Worm (Caenorhabditis elegans) whole organism, young adult: ENCODE measurements around the gene C29F9.8.
A peak's percentile ranks its signal among the peaks of the same experiment; 100 is the strongest.

Experiments used
- B0261.1 ChIP-seq: sonication (generic microtip); optimal IDR thresholded peaks from 2 replicates; lab custom pipeline; 2016; ENCODE audit warnings: mild to moderate bottlenecking, missing genetic modification characterization, moderate library complexity, missing compliant biosample characterization
- C17E4.6 ChIP-seq: fragments of 200-800 bp; sonication (Bioruptor generic); IDR thresholded peaks from 2 replicates; pipeline ENCODE4 v1.3.6; 2022; ENCODE audit warnings: missing genetic modification reagents, missing genetic modification characterization, missing compliant biosample characterization
- F39B2.1 ChIP-seq: fragments of 200-800 bp; sonication (Bioruptor generic); IDR thresholded peaks from 2 replicates; pipeline ENCODE4 v1.3.6; 2022; ENCODE audit warnings: missing genetic modification reagents, missing genetic modification characterization, missing compliant biosample characterization
- Y53F4B.3 ChIP-seq: fragments of 200-800 bp; sonication (Bioruptor generic); IDR thresholded peaks from 2 replicates; pipeline ENCODE4 v1.3.6; 2022; ENCODE audit warnings: missing genetic modification reagents, missing genetic modification characterization, missing compliant biosample characterization
- Y53G8AR.9 ChIP-seq: fragments of 200-800 bp; sonication (Bioruptor generic); conservative IDR thresholded peaks from 2 replicates; pipeline ENCODE4 v1.3.6; 2022; ENCODE audit warnings: missing genetic modification reagents, missing genetic modification characterization, missing compliant biosample characterization
- Y79H2A.3 ChIP-seq: fragments of 200-800 bp; sonication (Bioruptor generic); conservative IDR thresholded peaks from 2 replicates; pipeline ENCODE4 v1.3.6; 2022; ENCODE audit warnings: missing genetic modification reagents, missing genetic modification characterization, missing compliant biosample characterization
- ZK185.1 ChIP-seq: sonication (generic microtip); optimal IDR thresholded peaks from 2 replicates; lab custom pipeline; 2016; ENCODE audit warnings: mild to moderate bottlenecking, missing genetic modification characterization, missing compliant biosample characterization; ENCODE audit not compliant: poor library complexity, severe bottlenecking
- ama-1 ChIP-seq, 3 experiments: fragments of 150-350 bp in 1 of 3; sonication (generic microtip) in 2 of 3; optimal IDR thresholded peaks; 2 replicates each; lab custom pipeline; 2014 to 2018; ENCODE audit warnings: missing biosample characterization in 2 of 3, missing genetic modification characterization in 2 of 3, missing genetic modification reagents in 2 of 3
- atf-7 ChIP-seq: sonication (generic microtip); optimal IDR thresholded peaks from 2 replicates; lab custom pipeline; 2017; ENCODE audit warnings: mild to moderate bottlenecking, missing genetic modification characterization, missing compliant biosample characterization
- athp-1 ChIP-seq: sonication (generic microtip); optimal IDR thresholded peaks from 2 replicates; lab custom pipeline; 2017; ENCODE audit warnings: mild to moderate bottlenecking, missing genetic modification characterization, missing compliant biosample characterization
- attf-6 ChIP-seq: fragments of 200-800 bp; sonication (Bioruptor generic); IDR thresholded peaks from 2 replicates; pipeline ENCODE4 v1.3.6; 2022; ENCODE audit warnings: missing genetic modification reagents, missing genetic modification characterization, missing compliant biosample characterization
- bed-1 ChIP-seq: fragments of 200-800 bp; sonication (Bioruptor generic); IDR thresholded peaks from 2 replicates; pipeline ENCODE4 v1.3.6; 2022; ENCODE audit warnings: missing genetic modification reagents, missing genetic modification characterization, missing compliant biosample characterization
- bed-2 ChIP-seq: fragments of 200-800 bp; sonication (Bioruptor generic); IDR thresholded peaks from 2 replicates; pipeline ENCODE4 v1.3.6; 2022; ENCODE audit warnings: missing genetic modification reagents, missing genetic modification characterization, missing compliant biosample characterization
- cebp-1 ChIP-seq, 2 experiments: fragments of 200-800 bp in 1 of 2; sonication (Bioruptor generic) in 1 of 2; sonication (generic microtip) in 1 of 2; IDR thresholded peaks in 1 of 2; optimal IDR thresholded peaks in 1 of 2; 2 replicates each; pipeline versions ENCODE4 v1.3.6 to Lab custom; 2017 to 2022; ENCODE audit warnings: missing compliant biosample characterization in 2 of 2, missing genetic modification characterization in 2 of 2, mild to moderate bottlenecking in 1 of 2, missing genetic modification reagents in 1 of 2, moderate library complexity in 1 of 2
- ceh-100 ChIP-seq: fragments of 200-800 bp; sonication (Bioruptor generic); IDR thresholded peaks from 2 replicates; pipeline ENCODE4 v1.3.6; 2022; ENCODE audit warnings: missing genetic modification reagents, missing genetic modification characterization, missing compliant biosample characterization
- ceh-40 ChIP-seq: fragments of 200-800 bp; sonication (Bioruptor generic); IDR thresholded peaks from 2 replicates; pipeline ENCODE4 v1.3.6; 2022; ENCODE audit warnings: missing genetic modification characterization, missing compliant biosample characterization
- ceh-58 ChIP-seq: fragments of 200-800 bp; sonication (Bioruptor generic); IDR thresholded peaks from 2 replicates; pipeline ENCODE4 v1.3.6; 2022; ENCODE audit warnings: missing genetic modification characterization, missing compliant biosample characterization
- dox-1 ChIP-seq: fragments of 200-800 bp; sonication (Bioruptor generic); IDR thresholded peaks from 2 replicates; pipeline ENCODE4 v1.3.6; 2022; ENCODE audit warnings: missing genetic modification reagents, missing genetic modification characterization, missing compliant biosample characterization
- ekl-4 ChIP-seq: fragments of 200-800 bp; sonication (Bioruptor generic); IDR thresholded peaks from 2 replicates; pipeline ENCODE4 v1.3.6; 2022; ENCODE audit warnings: missing genetic modification reagents, missing genetic modification characterization, missing compliant biosample characterization
- gei-17 ChIP-seq: fragments of 200-800 bp; sonication (Bioruptor generic); optimal IDR thresholded peaks from 2 replicates; lab custom pipeline; 2018; ENCODE audit warnings: mild to moderate bottlenecking, missing genetic modification characterization, missing compliant biosample characterization
- him-1 ChIP-seq: sonication (generic microtip); optimal IDR thresholded peaks from 2 replicates; lab custom pipeline; 2016; ENCODE audit warnings: missing genotype, missing genetic modification reagents, missing genetic modification characterization, missing compliant biosample characterization
- hmg-1.2 ChIP-seq: fragments of 200-800 bp; sonication (Bioruptor generic); IDR thresholded peaks from 2 replicates; pipeline ENCODE4 v1.3.6; 2022; ENCODE audit warnings: missing genetic modification reagents, missing genetic modification characterization, missing compliant biosample characterization
- hrde-1 ChIP-seq: sonication (generic microtip); optimal IDR thresholded peaks from 2 replicates; lab custom pipeline; 2016; ENCODE audit warnings: missing genetic modification characterization, mild to moderate bottlenecking, missing compliant biosample characterization, moderate library complexity, missing genotype, missing genetic modification reagents, borderline replicate concordance
- hsf-1 ChIP-seq: fragments of 200-800 bp; sonication (Bioruptor generic); IDR thresholded peaks from 2 replicates; pipeline ENCODE4 v1.3.6; 2022; ENCODE audit warnings: missing genetic modification reagents, missing genetic modification characterization, missing compliant biosample characterization
- lin-35 ChIP-seq, 3 experiments: fragments of 150-350 bp in 2 of 3; sonication (generic microtip) in 1 of 3; optimal IDR thresholded peaks; 2 replicates each; lab custom pipeline; 2014 to 2018; ENCODE audit warnings: missing biosample characterization in 3 of 3, missing genetic modification characterization in 3 of 3, missing genetic modification reagents in 3 of 3
- lsy-27 ChIP-seq: sonication (generic microtip); optimal IDR thresholded peaks from 2 replicates; lab custom pipeline; 2017; ENCODE audit warnings: missing genetic modification characterization, mild to moderate bottlenecking, missing compliant biosample characterization, antibody characterized with exemption, missing genotype, borderline replicate concordance; ENCODE audit not compliant: insufficient read depth
- madf-3 ChIP-seq: fragments of 200-800 bp; sonication (Bioruptor generic); IDR thresholded peaks from 2 replicates; pipeline ENCODE4 v1.3.6; 2022; ENCODE audit warnings: missing genetic modification reagents, missing genetic modification characterization, missing compliant biosample characterization
- madf-6 ChIP-seq: fragments of 200-800 bp; sonication (Bioruptor generic); IDR thresholded peaks from 2 replicates; pipeline ENCODE4 v1.3.6; 2022; ENCODE audit warnings: missing genetic modification reagents, missing genetic modification characterization, missing compliant biosample characterization
- mcd-1 ChIP-seq: fragments of 200-800 bp; sonication (Bioruptor generic); IDR thresholded peaks from 2 replicates; pipeline ENCODE4 v1.3.6; 2022; ENCODE audit warnings: missing genetic modification reagents, missing genetic modification characterization, missing compliant biosample characterization
- nfya-2 ChIP-seq: fragments of 200-800 bp; sonication (Bioruptor generic); IDR thresholded peaks from 2 replicates; pipeline ENCODE4 v1.3.6; 2022; ENCODE audit warnings: missing genetic modification reagents, missing genetic modification characterization, missing compliant biosample characterization
- nhr-90 ChIP-seq: sonication (generic microtip); optimal IDR thresholded peaks from 2 replicates; lab custom pipeline; 2016; ENCODE audit warnings: missing genotype, mild to moderate bottlenecking, missing genetic modification characterization, missing compliant biosample characterization
- rec-8 ChIP-seq, 2 experiments: sonication (generic microtip); optimal IDR thresholded peaks; 2 replicates each; lab custom pipeline; 2016; ENCODE audit warnings: mild to moderate bottlenecking in 2 of 2, missing genetic modification characterization in 2 of 2, missing genetic modification reagents in 2 of 2, missing genotype in 2 of 2, missing biosample characterization in 1 of 2, missing compliant biosample characterization in 1 of 2, moderate library complexity in 1 of 2
- rpc-1 ChIP-seq, 2 experiments: fragments of 150-350 bp in 1 of 2; sonication (generic microtip) in 1 of 2; optimal IDR thresholded peaks; 2 replicates each; lab custom pipeline; 2014 to 2018; ENCODE audit warnings: missing biosample characterization in 1 of 2, missing genetic modification characterization in 1 of 2, missing genetic modification reagents in 1 of 2, missing genotype in 1 of 2
- sdz-38 ChIP-seq: sonication (generic microtip); optimal IDR thresholded peaks from 2 replicates; lab custom pipeline; 2016; ENCODE audit warnings: missing genotype, missing genetic modification characterization, missing compliant biosample characterization
- sptf-2 ChIP-seq: fragments of 200-800 bp; sonication (Bioruptor generic); optimal IDR thresholded peaks from 2 replicates; lab custom pipeline; 2018; ENCODE audit warnings: mild to moderate bottlenecking, missing genetic modification characterization, missing compliant biosample characterization
- tbp1 ChIP-seq: fragments of 200-800 bp; sonication (Bioruptor generic); optimal IDR thresholded peaks from 2 replicates; lab custom pipeline; 2018; ENCODE audit warnings: mild to moderate bottlenecking, missing genetic modification characterization, missing compliant biosample characterization
- zfh-2 ChIP-seq: fragments of 200-800 bp; sonication (Bioruptor generic); conservative IDR thresholded peaks from 2 replicates; pipeline ENCODE4 v1.3.6; 2022; ENCODE audit warnings: missing genetic modification reagents, missing genetic modification characterization, missing compliant biosample characterization
- ztf-22 ChIP-seq: fragments of 200-800 bp; sonication (Bioruptor generic); optimal IDR thresholded peaks from 2 replicates; lab custom pipeline; 2018; ENCODE audit warnings: mild to moderate bottlenecking, missing genetic modification characterization, moderate library complexity, missing compliant biosample characterization
- ztf-25 ChIP-seq: fragments of 200-800 bp; sonication (Bioruptor generic); IDR thresholded peaks from 2 replicates; pipeline ENCODE4 v1.3.6; 2022; ENCODE audit warnings: missing genetic modification reagents, missing genetic modification characterization, missing compliant biosample characterization
- ztf-3 ChIP-seq: fragments of 200-800 bp; sonication (Bioruptor generic); optimal IDR thresholded peaks from 2 replicates; lab custom pipeline; 2018; ENCODE audit warnings: mild to moderate bottlenecking, missing genetic modification characterization, missing compliant biosample characterization

Gene C29F9.8

ce11 chrIII:63584-64316 is 33.2 kb downstream of the C29F9.8 start (continued):
- TF ChIP-seq madf-6 (GFP tag; lab: Robert Waterston, UW) (peak; percentile 20; the same call in 1 of the 2 replicates), bed-1 (GFP tag; lab: Robert Waterston, UW) (no peak), ztf-25 (GFP tag; lab: Robert Waterston, UW) (0 out of 2 replicates have a peak, but pooled peaks have one; percentile 3), ceh-40 (GFP tag; lab: Robert Waterston, UW) (0 out of 2 replicates have a peak, but pooled peaks have one; percentile 52), ZK185.1 (tag; lab: Kevin White, UChicago) (no peak), dox-1 (peak; percentile 69), Y53F4B.3 (GFP tag; lab: Robert Waterston, UW) (no peak), gei-17 (no peak), atf-7 (no peak), attf-6 (GFP tag; lab: Robert Waterston, UW) (no peak), rpc-1 (optimal IDR thresholded peaks at IDR 0.05; lab: Kevin White, UChicago) (no peak), rpc-1 (tag; optimal IDR thresholded peaks at IDR 0.05; lab: Kevin White, UChicago) (no peak), him-1 (tag; lab: Kevin White, UChicago) (no peak), hmg-1.2 (peak; percentile 29; the same call in 1 of the 2 replicates), hrde-1 (tag; lab: Kevin White, UChicago) (no peak), cebp-1 (GFP tag; IDR thresholded peaks at IDR 0.05; lab: Robert Waterston, UW) (no peak), cebp-1 (tag; optimal IDR thresholded peaks at IDR 0.05; lab: Kevin White, UChicago) (peak; percentile 7), ztf-22 (GFP tag; lab: Kevin White, UChicago) (no peak), tbp1 (GFP tag; lab: Kevin White, UChicago) (no peak), ceh-58 (no peak), lin-35 (GFP tag; optimal IDR thresholded peaks at IDR 0.05; lab: Kevin White, UChicago) (no peak), ama-1 (optimal IDR thresholded peaks at IDR 0.05; lab: Kevin White, UChicago) (no peak), ama-1 (GFP tag; optimal IDR thresholded peaks at IDR 0.05; lab: Kevin White, UChicago) (peak in 1 of 2 experiments; percentile 35), ztf-3 (GFP tag; lab: Kevin White, UChicago) (no peak), bed-2 (GFP tag; lab: Robert Waterston, UW) (no peak), lsy-27 (no peak), nhr-90 (tag; lab: Kevin White, UChicago) (no peak), F39B2.1 (GFP tag; lab: Robert Waterston, UW) (no peak), rec-8 (tag; optimal IDR thresholded peaks at IDR 0.05; lab: Kevin White, UChicago) (no peak), zfh-2 (GFP tag; lab: Robert Waterston, UW) (peak; percentile 85), ekl-4 (peak; percentile 58; the same call in 1 of the 2 replicates), sptf-2 (GFP tag; lab: Kevin White, UChicago) (no peak), B0261.1 (tag; lab: Kevin White, UChicago) (no peak), ceh-100 (GFP tag; lab: Robert Waterston, UW) (0 out of 2 replicates have a peak, but pooled peaks have one; percentile 9), sdz-38 (tag; lab: Kevin White, UChicago) (no peak), athp-1 (tag; lab: Kevin White, UChicago) (peak; percentile 18), nfya-2 (GFP tag; lab: Robert Waterston, UW) (no peak), hsf-1 (GFP tag; lab: Robert Waterston, UW) (no peak), Y53G8AR.9 (GFP tag; lab: Robert Waterston, UW) (peak; percentile 60), madf-3 (GFP tag; lab: Robert Waterston, UW) (peak; percentile 76), C17E4.6 (peak; percentile 58; the same call in 1 of the 2 replicates), mcd-1 (GFP tag; lab: Robert Waterston, UW) (peak; percentile 36; the same call in 1 of the 2 replicates), Y79H2A.3 (GFP tag; lab: Robert Waterston, UW) (0 out of 2 replicates have a peak, but pooled peaks have one; percentile 18)
